Fruit fly (Drosophila melanogaster): ENCODE data around the gene CG7878.

The CG7878 gene

DNA sequence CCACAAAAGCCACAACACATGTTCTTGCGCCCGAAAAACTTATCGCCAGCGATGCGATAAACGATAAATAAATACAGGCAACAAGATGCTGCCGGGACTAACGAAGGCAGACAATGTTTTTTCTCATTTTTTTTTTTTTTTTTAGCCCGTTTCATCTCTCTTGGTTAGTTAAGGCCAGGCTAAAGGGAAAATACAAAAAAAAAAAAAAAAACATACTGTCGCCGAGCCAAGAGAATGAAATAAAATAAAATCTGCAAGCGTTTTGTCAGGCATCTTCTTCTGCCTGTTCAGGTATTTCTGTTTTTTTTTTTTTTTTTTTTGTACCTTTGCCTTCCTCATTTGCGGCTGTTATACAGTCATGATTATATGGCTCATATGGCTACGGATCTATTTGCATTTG, 42.3 kb downstream of the CG7878 start:
- TF ChIP-seq CG9139 (GFP tag; optimal IDR thresholded peaks at IDR 0.05) (peak; percentile 9), Sox102F (GFP tag; optimal IDR thresholded peaks at IDR 0.05) (peak; percentile 1), CG10669 (GFP tag; optimal IDR thresholded peaks at IDR 0.05) (peak; percentile 14), CG6808 (GFP tag; optimal IDR thresholded peaks at IDR 0.05) (peak; percentile 59), net (GFP tag; optimal IDR thresholded peaks at IDR 0.05) (no peak), CG31627 (GFP tag; optimal IDR thresholded peaks at IDR 0.05) (no peak), CG32006 (GFP tag; optimal IDR thresholded peaks at IDR 0.05) (no peak), Ets96B (tag; optimal IDR thresholded peaks at IDR 0.05) (peak; percentile 32), ss (GFP tag; optimal IDR thresholded peaks at IDR 0.05) (peak; percentile 4 to 43), dsx (GFP tag; optimal IDR thresholded peaks at IDR 0.05; ENCODE audit: poor library complexity, severe bottlenecking) (peak; percentile 17), spab (GFP tag; optimal IDR thresholded peaks at IDR 0.05) (peak; percentile 38)

DNA sequence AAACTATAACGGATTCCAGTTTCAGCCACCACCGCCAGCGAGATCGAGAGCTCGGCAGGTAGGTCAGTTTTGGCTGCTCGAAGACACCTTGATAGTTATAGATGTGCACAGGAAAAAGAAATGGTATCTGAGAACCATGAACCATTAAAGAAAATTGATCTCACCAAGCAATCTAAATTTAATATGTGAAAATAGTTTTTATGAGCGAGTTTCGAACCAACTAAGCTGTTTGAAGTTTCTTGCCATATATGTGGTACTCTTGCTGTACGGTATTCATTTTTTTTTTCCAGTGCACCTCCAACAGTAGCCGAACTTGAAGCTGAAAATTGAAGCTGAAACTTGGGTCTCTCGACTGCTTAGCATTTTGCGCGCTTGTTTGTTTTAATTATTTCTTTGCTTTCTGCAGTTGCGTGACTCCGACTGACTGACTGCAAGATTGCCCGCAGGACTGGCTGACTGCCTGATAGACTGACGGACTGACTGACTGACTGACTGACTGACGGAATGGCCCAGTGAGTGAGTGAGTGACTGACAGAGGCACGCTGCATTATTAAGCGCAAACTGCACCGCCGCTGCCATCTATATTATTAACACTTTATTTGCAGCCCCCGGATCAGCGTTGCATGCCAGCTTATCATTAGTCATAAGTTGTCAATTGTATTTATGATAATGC, 49.1 kb downstream of the CG7878 start:
- TF ChIP-seq CG6854 (GFP tag; optimal IDR thresholded peaks at IDR 0.05) (no peak), Eip78C (GFP tag) (peak; percentile 91), Blimp-1 (GFP tag; optimal IDR thresholded peaks at IDR 0.05) (no peak), Hr4 (GFP tag; optimal IDR thresholded peaks at IDR 0.05) (peak; percentile 78), Sox102F (GFP tag; optimal IDR thresholded peaks at IDR 0.05) (no peak), CG8119 (GFP tag; IDR thresholded peaks at IDR 0.05) (peak; percentile 77), CG4318 (GFP tag; optimal IDR thresholded peaks at IDR 0.05) (peak; percentile 67), CG7368 (GFP tag; optimal IDR thresholded peaks at IDR 0.05) (peak; percentile 25), CG34406 (GFP tag; optimal IDR thresholded peaks at IDR 0.05) (peak; percentile 25), CG11294 (GFP tag; IDR thresholded peaks at IDR 0.05) (peak; percentile 47), CG11902 (GFP tag; optimal IDR thresholded peaks at IDR 0.05) (peak; percentile 13), acj6 (GFP tag; optimal IDR thresholded peaks at IDR 0.05) (peak; percentile 41), spab (GFP tag; optimal IDR thresholded peaks at IDR 0.05) (peak; percentile 8), Ets21C (GFP tag; optimal IDR thresholded peaks at IDR 0.05) (no peak), net (GFP tag; optimal IDR thresholded peaks at IDR 0.05) (peak; percentile 49), salr (GFP tag; optimal IDR thresholded peaks at IDR 0.05) (no peak), CG1621 (tag; optimal IDR thresholded peaks at IDR 0.05) (no peak), lz (GFP tag; optimal IDR thresholded peaks at IDR 0.05) (peak; percentile 2), Met (GFP tag; optimal IDR thresholded peaks at IDR 0.05) (no peak), Gug (GFP tag; IDR thresholded peaks at IDR 0.05) (peak; percentile 54), dac (GFP tag; optimal IDR thresholded peaks at IDR 0.05) (peak; percentile 68), Eip75B (GFP tag; optimal IDR thresholded peaks at IDR 0.05) (peak; percentile 49), achi (GFP tag; optimal IDR thresholded peaks at IDR 0.05) (peak; percentile 48), pdm3 (GFP tag; optimal IDR thresholded peaks at IDR 0.05) (peak; percentile 58), CG6276 (GFP tag; optimal IDR thresholded peaks at IDR 0.05) (peak; percentile 70), Ets96B (tag; optimal IDR thresholded peaks at IDR 0.05) (peak; percentile 27), Sox14 (GFP tag; optimal IDR thresholded peaks at IDR 0.05) (peak; percentile 5), CG8319 (GFP tag; optimal IDR thresholded peaks at IDR 0.05) (peak; percentile 6), esn (GFP tag; optimal IDR thresholded peaks at IDR 0.05) (peak; percentile 4), fd85E (GFP tag; optimal IDR thresholded peaks at IDR 0.05) (no peak), CG16779 (tag; optimal IDR thresholded peaks at IDR 0.05) (no peak), cyc (GFP tag; optimal IDR thresholded peaks at IDR 0.05) (no peak), Hr39 (GFP tag; optimal IDR thresholded peaks at IDR 0.05) (no peak), CG3032 (tag; optimal IDR thresholded peaks at IDR 0.05) (no peak), OdsH (GFP tag; optimal IDR thresholded peaks at IDR 0.05) (peak; percentile 53), svp (GFP tag) (no peak), CG32006 (GFP tag; optimal IDR thresholded peaks at IDR 0.05) (peak; percentile 84), CG6792 (GFP tag; optimal IDR thresholded peaks at IDR 0.05) (peak; percentile 40), fd59A (GFP tag; optimal IDR thresholded peaks at IDR 0.05) (peak; percentile 7), CG10631 (GFP tag; optimal IDR thresholded peaks at IDR 0.05) (peak; percentile 23), vri (GFP tag; optimal IDR thresholded peaks at IDR 0.05) (no peak), ss (GFP tag; optimal IDR thresholded peaks at IDR 0.05) (peak in 1 of 2 experiments; percentile 92), Sox15 (GFP tag; optimal IDR thresholded peaks at IDR 0.05) (peak; percentile 9)
